Worm (Caenorhabditis elegans) whole organism, L1 larva: ENCODE measurements around the gene moc-2.

Source experiments
- C04F5.9 ChIP-seq: sonication (generic microtip); optimal IDR thresholded peaks from 2 replicates; lab custom pipeline; 2016; ENCODE audit warnings: missing genetic modification characterization, missing compliant biosample characterization
- C16A3.4 ChIP-seq: fragments of 150-350 bp; optimal IDR thresholded peaks from 2 replicates; lab custom pipeline; 2014; ENCODE audit warnings: missing biosample characterization, missing genetic modification characterization
- F16B12.6 ChIP-seq: fragments of 150-350 bp; optimal IDR thresholded peaks from 2 replicates; lab custom pipeline; 2014; ENCODE audit warnings: missing biosample characterization, missing genetic modification characterization
- alr-1 ChIP-seq: fragments of 200-800 bp; sonication (Bioruptor generic); optimal IDR thresholded peaks from 2 replicates; lab custom pipeline; 2018; ENCODE audit warnings: borderline replicate concordance, mild to moderate bottlenecking, missing genetic modification characterization, missing compliant biosample characterization
- ama-1 ChIP-seq: fragments of 150-350 bp; optimal IDR thresholded peaks from 2 replicates; lab custom pipeline; 2014
- blmp-1 ChIP-seq: fragments of 150-350 bp; optimal IDR thresholded peaks from 2 replicates; lab custom pipeline; 2014; ENCODE audit warnings: missing biosample characterization, missing genetic modification characterization
- ceh-63 ChIP-seq: fragments of 200-800 bp; sonication (Bioruptor generic); optimal IDR thresholded peaks from 2 replicates; lab custom pipeline; 2018; ENCODE audit warnings: mild to moderate bottlenecking, missing genetic modification characterization, missing compliant biosample characterization
- ceh-8 ChIP-seq: fragments of 200-800 bp; sonication (Bioruptor generic); optimal IDR thresholded peaks from 2 replicates; lab custom pipeline; 2018; ENCODE audit warnings: mild to moderate bottlenecking, missing genetic modification characterization, moderate library complexity, missing compliant biosample characterization
- ceh-88 ChIP-seq: fragments of 200-800 bp; sonication (Bioruptor generic); IDR thresholded peaks from 2 replicates; pipeline ENCODE4 v1.3.6; 2022; ENCODE audit warnings: missing genetic modification characterization, missing compliant biosample characterization
- ceh-90 ChIP-seq: sonication (generic microtip); optimal IDR thresholded peaks from 2 replicates; lab custom pipeline; 2016; ENCODE audit warnings: missing genetic modification characterization, missing compliant biosample characterization
- dpl-1 ChIP-seq, 3 experiments: fragments of 150-350 bp in 2 of 3; sonication (generic microtip) in 1 of 3; optimal IDR thresholded peaks; 2 replicates each; lab custom pipeline; 2014 to 2017; ENCODE audit warnings: missing biosample characterization in 3 of 3, missing genetic modification characterization in 3 of 3, missing genetic modification reagents in 3 of 3
- dsc-1 ChIP-seq: sonication (generic microtip); optimal IDR thresholded peaks from 2 replicates; lab custom pipeline; 2016; ENCODE audit warnings: mild to moderate bottlenecking, missing genetic modification characterization, missing compliant biosample characterization
- efl-3 ChIP-seq: fragments of 200-800 bp; sonication (Bioruptor generic); optimal IDR thresholded peaks from 2 replicates; lab custom pipeline; 2018; ENCODE audit warnings: mild to moderate bottlenecking, missing genetic modification characterization, missing compliant biosample characterization
- elt-2 ChIP-seq: sonication (generic microtip); optimal IDR thresholded peaks from 2 replicates; lab custom pipeline; 2016; ENCODE audit warnings: missing genetic modification characterization, mild to moderate bottlenecking, inconsistent platforms, missing compliant biosample characterization, missing genetic modification reagents
- elt-3 ChIP-seq, 6 experiments: fragments of 150-350 bp in 1 of 6; sonication (generic microtip); optimal IDR thresholded peaks; 2 replicates each; lab custom pipeline; 2017 to 2018; ENCODE audit warnings: missing biosample characterization in 6 of 6, missing genetic modification characterization in 6 of 6, inconsistent platforms in 1 of 6
- fkh-10 ChIP-seq: sonication (generic microtip); optimal IDR thresholded peaks from 2 replicates; lab custom pipeline; 2017; ENCODE audit warnings: missing biosample characterization, missing genetic modification reagents, missing genetic modification characterization
- fkh-4 ChIP-seq: sonication (generic microtip); optimal IDR thresholded peaks from 2 replicates; lab custom pipeline; 2016; ENCODE audit warnings: missing compliant biosample characterization, missing genetic modification characterization, borderline replicate concordance
- grh-1 ChIP-seq: fragments of 200-800 bp; sonication (Bioruptor generic); IDR thresholded peaks from 2 replicates; pipeline ENCODE4 v1.3.6; 2022; ENCODE audit warnings: missing genetic modification reagents, missing genetic modification characterization, missing compliant biosample characterization
- hlh-17 ChIP-seq: fragments of 200-800 bp; sonication (Bioruptor generic); optimal IDR thresholded peaks from 2 replicates; lab custom pipeline; 2018; ENCODE audit warnings: missing genetic modification characterization, mild to moderate bottlenecking, missing compliant biosample characterization, moderate library complexity, borderline replicate concordance
- hlh-4 ChIP-seq: sonication (generic microtip); optimal IDR thresholded peaks from 2 replicates; lab custom pipeline; 2016; ENCODE audit warnings: mild to moderate bottlenecking, missing genetic modification characterization, missing compliant biosample characterization
- irx-1 ChIP-seq: sonication (generic microtip); optimal IDR thresholded peaks from 2 replicates; lab custom pipeline; 2016; ENCODE audit warnings: missing genetic modification characterization, missing compliant biosample characterization
- lin-13 ChIP-seq: fragments of 150-350 bp; optimal IDR thresholded peaks from 2 replicates; lab custom pipeline; 2014; ENCODE audit warnings: missing biosample characterization, missing genetic modification reagents, missing genetic modification characterization
- lin-15B ChIP-seq: fragments of 150-350 bp; sonication (generic microtip); optimal IDR thresholded peaks from 3 replicates; lab custom pipeline; 2014; ENCODE audit warnings: missing biosample characterization, missing genetic modification characterization
- lin-39 ChIP-seq: fragments of 150-350 bp; optimal IDR thresholded peaks from 2 replicates; lab custom pipeline; 2014; ENCODE audit warnings: missing biosample characterization, missing genetic modification reagents, missing genetic modification characterization
- lir-3 ChIP-seq: sonication (generic microtip); optimal IDR thresholded peaks from 2 replicates; lab custom pipeline; 2016; ENCODE audit warnings: mild to moderate bottlenecking, missing genetic modification characterization, moderate library complexity, missing compliant biosample characterization; ENCODE audit not compliant: poor library complexity
- lsy-2 ChIP-seq, 2 experiments: fragments of 150-350 bp; optimal IDR thresholded peaks; 2 replicates each; lab custom pipeline; 2014; ENCODE audit warnings: missing biosample characterization in 2 of 2, missing genetic modification characterization in 2 of 2
- mdl-1 ChIP-seq, 2 experiments: fragments of 150-350 bp; optimal IDR thresholded peaks; 2 replicates each; lab custom pipeline; 2014 to 2017; ENCODE audit warnings: missing biosample characterization in 2 of 2, missing genetic modification characterization in 2 of 2, inconsistent platforms in 1 of 2
- mep-1 ChIP-seq: fragments of 150-350 bp; optimal IDR thresholded peaks from 2 replicates; lab custom pipeline; 2014; ENCODE audit warnings: missing biosample characterization, missing genetic modification characterization
- nhr-11 ChIP-seq: fragments of 150-350 bp; optimal IDR thresholded peaks from 2 replicates; lab custom pipeline; 2014; ENCODE audit warnings: missing biosample characterization, missing genetic modification characterization
- nhr-12 ChIP-seq: sonication (generic microtip); optimal IDR thresholded peaks from 2 replicates; lab custom pipeline; 2017; ENCODE audit warnings: missing biosample characterization, missing genetic modification characterization
- nhr-19 ChIP-seq: fragments of 200-800 bp; sonication (Bioruptor generic); conservative IDR thresholded peaks from 2 replicates; pipeline ENCODE4 v1.3.6; 2022; ENCODE audit warnings: missing genetic modification characterization, missing compliant biosample characterization
- nhr-28 ChIP-seq: fragments of 150-350 bp; optimal IDR thresholded peaks from 2 replicates; lab custom pipeline; 2014; ENCODE audit warnings: missing biosample characterization, missing genetic modification characterization
- nhr-47 ChIP-seq: sonication (generic microtip); optimal IDR thresholded peaks from 2 replicates; lab custom pipeline; 2016; ENCODE audit warnings: mild to moderate bottlenecking, missing genetic modification characterization, moderate library complexity, missing compliant biosample characterization
- nhr-85 ChIP-seq: sonication (generic microtip); peaks from one replicate; lab custom pipeline; 2016; ENCODE audit warnings: missing genetic modification characterization, inconsistent platforms, missing compliant biosample characterization
- pax-3 ChIP-seq: fragments of 200-800 bp; sonication (Bioruptor generic); optimal IDR thresholded peaks from 2 replicates; lab custom pipeline; 2018; ENCODE audit warnings: mild to moderate bottlenecking, missing genetic modification characterization, moderate library complexity, missing compliant biosample characterization
- pqm-1 ChIP-seq: sonication (generic microtip); optimal IDR thresholded peaks from 3 replicates; lab custom pipeline; 2017; ENCODE audit warnings: missing biosample characterization, missing genetic modification characterization
- skn-1 ChIP-seq: fragments of 150-350 bp; optimal IDR thresholded peaks from 2 replicates; lab custom pipeline; 2014; ENCODE audit warnings: missing biosample characterization, missing genetic modification characterization
- sptf-1 ChIP-seq: fragments of 150-350 bp; optimal IDR thresholded peaks from 2 replicates; lab custom pipeline; 2014; ENCODE audit warnings: missing biosample characterization, missing genetic modification characterization
- swsn-7 ChIP-seq: sonication (generic microtip); optimal IDR thresholded peaks from 2 replicates; lab custom pipeline; 2016; ENCODE audit warnings: missing genetic modification characterization, missing compliant biosample characterization
- tbx-2 ChIP-seq: sonication (generic microtip); optimal IDR thresholded peaks from 2 replicates; lab custom pipeline; 2016; ENCODE audit warnings: missing genetic modification characterization, missing compliant biosample characterization
- unc-130 ChIP-seq: fragments of 150-350 bp; optimal IDR thresholded peaks from 2 replicates; lab custom pipeline; 2017; ENCODE audit warnings: missing biosample characterization, missing genetic modification characterization, inconsistent platforms
- unc-30 ChIP-seq: sonication (generic microtip); optimal IDR thresholded peaks from 2 replicates; lab custom pipeline; 2017; ENCODE audit warnings: missing biosample characterization, missing genetic modification characterization
- unc-98 ChIP-seq: fragments of 200-800 bp; sonication (Bioruptor generic); IDR thresholded peaks from 2 replicates; pipeline ENCODE4 v1.3.6; 2022; ENCODE audit warnings: missing genetic modification characterization, missing compliant biosample characterization
- zag-1 ChIP-seq: fragments of 150-350 bp; optimal IDR thresholded peaks from 2 replicates; lab custom pipeline; 2014; ENCODE audit warnings: missing biosample characterization, missing genetic modification characterization

Gene moc-2

ce11 chrV:6509717-6510116 lies 5.7 kb upstream of the moc-2 start, which contains the start of gene ubh-2:
TSS of gene ubh-2 (minus strand) at chrV:6509817.
- TF ChIP-seq hlh-17 (GFP tag; lab: Kevin White, UChicago) = no peak
- TF ChIP-seq C16A3.4 (tag; lab: Kevin White, UChicago) = no peak
- TF ChIP-seq fkh-4 = no peak
- TF ChIP-seq lir-3 = no peak
- no peak for TF ChIP-seq ceh-8 (GFP tag; lab: Kevin White, UChicago)
- no peak for TF ChIP-seq pqm-1 (tag; lab: Kevin White, UChicago)
- TF ChIP-seq swsn-7 = no peak
- TF ChIP-seq unc-30 (tag; lab: Kevin White, UChicago) = no peak

- TF ChIP-seq C16A3.4 (tag; lab: Kevin White, UChicago) (no peak), dsc-1 (no peak), nhr-47 (tag; lab: Kevin White, UChicago) (no peak), tbx-2 (tag; lab: Kevin White, UChicago) (no peak), lin-15B (tag; lab: Kevin White, UChicago) (no peak), ceh-88 (no peak), nhr-19 (GFP tag; lab: Robert Waterston, UW) (no peak), grh-1 (GFP tag; lab: Robert Waterston, UW) (no peak), efl-3 (no peak), nhr-85 (tag; lab: Kevin White, UChicago) (no peak), unc-130 (tag; lab: Kevin White, UChicago) (no peak), elt-3 (tag; optimal IDR thresholded peaks at IDR 0.05; lab: Kevin White, UChicago) (no peak), dpl-1 (GFP tag; optimal IDR thresholded peaks at IDR 0.05; lab: Kevin White, UChicago) (no peak)
These were observed 4.7 kb upstream of the moc-2 start, which contains the start of gene ubh-3 for ce11 chrV:6508703-6509102. TSS of gene ubh-3 (minus strand) at chrV:6508803.

DNA sequence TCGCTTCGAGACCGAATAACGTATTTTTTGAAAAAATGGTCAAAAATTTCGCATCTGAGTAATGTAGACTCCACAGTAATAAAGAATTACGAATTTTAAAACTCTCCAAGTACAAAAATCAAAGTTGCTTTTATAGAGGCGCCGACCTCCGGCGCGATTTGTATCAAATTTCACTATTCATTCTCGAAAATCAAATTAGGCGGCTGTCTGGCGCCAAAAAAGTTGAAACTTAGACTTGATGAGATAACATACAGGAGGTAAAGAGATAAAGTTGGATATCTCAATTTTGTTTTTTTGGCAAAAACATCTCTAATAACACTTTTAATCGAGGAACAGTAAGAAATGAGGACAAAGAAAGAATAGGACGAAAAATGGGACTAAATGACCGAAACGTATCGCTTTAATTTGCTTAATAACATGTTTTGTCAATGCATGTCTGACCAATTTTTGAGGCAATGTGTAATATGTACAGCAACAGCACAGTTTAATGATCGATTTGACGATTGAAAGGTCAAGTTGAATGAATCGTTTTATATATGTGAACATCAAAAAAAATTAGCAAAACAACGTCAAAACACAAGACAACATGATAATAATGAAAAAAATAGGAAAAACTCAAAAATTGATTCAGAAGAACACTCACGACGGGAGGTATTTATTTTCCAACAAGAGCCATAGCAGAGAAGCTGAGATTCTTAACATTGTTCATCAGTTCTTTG lies 2.4 kb upstream of the moc-2 start:
- TF ChIP-seq mep-1 = no peak
- peak in 1 of 6 experiments; percentile 51 for TF ChIP-seq elt-3 (tag; optimal IDR thresholded peaks at IDR 0.05; lab: Kevin White, UChicago)
- no peak for TF ChIP-seq tbx-2 (tag; lab: Kevin White, UChicago)
- no peak for TF ChIP-seq ceh-90
- TF ChIP-seq blmp-1 (tag; lab: Kevin White, UChicago) = peak; percentile 95
- TF ChIP-seq ama-1 (lab: Kevin White, UChicago) = no peak
- TF ChIP-seq skn-1 (tag; lab: Kevin White, UChicago) = no peak
- no peak for TF ChIP-seq nhr-19 (GFP tag; lab: Robert Waterston, UW)
- TF ChIP-seq, all 84 proteins: peak for 2

DNA sequence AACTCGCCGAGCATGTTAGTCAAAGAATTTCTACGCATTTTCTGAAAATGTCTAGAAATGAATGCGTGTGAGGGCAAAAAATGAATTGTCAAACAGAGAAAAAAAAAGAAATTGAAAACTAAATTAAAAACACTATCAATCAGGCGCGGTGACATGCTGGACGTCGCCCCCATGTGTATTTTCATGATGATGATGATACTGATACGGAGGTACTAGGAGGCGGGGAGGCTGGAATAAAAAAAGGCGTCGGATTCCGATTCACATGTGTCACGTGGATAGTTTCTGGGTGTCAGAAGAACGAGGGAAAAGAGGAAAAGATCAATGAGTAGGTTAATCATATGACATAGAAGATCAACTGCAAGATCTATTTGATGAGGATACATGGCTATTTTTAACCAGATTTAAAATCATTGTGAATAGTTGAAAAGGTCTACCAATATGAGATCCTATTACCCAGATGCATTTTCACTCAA lies 1.4 kb upstream of the moc-2 start, which contains the start of gene W01A11.7:
TSS of gene W01A11.7 (minus strand) at position 51 of the 473 bp plus-strand sequence.
- TF ChIP-seq mep-1 (peak; percentile 52), fkh-4 (no peak), elt-2 (tag; lab: Kevin White, UChicago) (no peak), mdl-1 (tag; optimal IDR thresholded peaks at IDR 0.05; lab: Kevin White, UChicago) (peak in 1 of 2 experiments; percentile 83), C04F5.9 (no peak), nhr-11 (tag; lab: Kevin White, UChicago) (no peak), blmp-1 (tag; lab: Kevin White, UChicago) (peak; percentile 85), unc-98 (GFP tag; lab: Robert Waterston, UW) (no peak), swsn-7 (no peak), nhr-12 (no peak), irx-1 (tag; lab: Kevin White, UChicago) (no peak), tbx-2 (tag; lab: Kevin White, UChicago) (peak; percentile 72), lin-13 (GFP tag; lab: Kevin White, UChicago) (peak; percentile 37), F16B12.6 (tag; lab: Kevin White, UChicago) (no peak), lir-3 (peak; percentile 13), zag-1 (tag; lab: Kevin White, UChicago) (no peak), lsy-2 (tag; optimal IDR thresholded peaks at IDR 0.05; lab: Kevin White, UChicago) (peak; percentile 8 to 47), pax-3 (tag; lab: Kevin White, UChicago) (no peak), lin-15B (tag; lab: Kevin White, UChicago) (no peak), nhr-28 (no peak), sptf-1 (no peak), ceh-8 (GFP tag; lab: Kevin White, UChicago) (no peak), hlh-17 (GFP tag; lab: Kevin White, UChicago) (no peak), ceh-63 (GFP tag; lab: Kevin White, UChicago) (no peak), hlh-4 (tag; lab: Kevin White, UChicago) (no peak), alr-1 (tag; lab: Kevin White, UChicago) (no peak), lin-39 (tag; lab: Kevin White, UChicago) (no peak), dsc-1 (no peak), fkh-10 (GFP tag; lab: Kevin White, UChicago) (no peak)
